Fruit fly (Drosophila melanogaster) whole organism, embryonic: ENCODE results near the gene cort.

Source experiments
- Aef1 ChIP-seq: fragments of 200-800 bp; sonication (Bioruptor generic); IDR thresholded peaks from 3 replicates; pipeline ENCODE4 v1.3.6; 2022; ENCODE audit warnings: missing biosample characterization, missing genetic modification characterization
- Atf6 ChIP-seq: fragments of 200-800 bp; sonication (Bioruptor generic); IDR thresholded peaks from 2 replicates; pipeline ENCODE4 v1.3.6; 2022; ENCODE audit warnings: missing biosample characterization, missing genetic modification characterization
- CG11398 ChIP-seq: fragments of 200-800 bp; sonication (Bioruptor generic); optimal IDR thresholded peaks from 2 replicates; lab custom pipeline; 2016; ENCODE audit warnings: missing biosample characterization, missing genetic modification characterization
- CG11504 ChIP-seq: fragments of 200-800 bp; sonication (Bioruptor generic); optimal IDR thresholded peaks from 3 replicates; lab custom pipeline; 2019; ENCODE audit warnings: missing biosample characterization, mild to moderate bottlenecking, missing genetic modification characterization, moderate library complexity
- CG11695 ChIP-seq: fragments of 200-800 bp; sonication (Bioruptor generic); IDR thresholded peaks from 3 replicates; pipeline ENCODE4 v1.3.6; 2022; ENCODE audit warnings: missing biosample characterization, missing genetic modification characterization
- CG12104 ChIP-seq: fragments of 200-800 bp; sonication (Bioruptor generic); optimal IDR thresholded peaks from 3 replicates; lab custom pipeline; 2016; ENCODE audit warnings: missing biosample characterization, missing genetic modification characterization
- CG12299 ChIP-seq: fragments of 200-800 bp; sonication (Bioruptor generic); optimal IDR thresholded peaks from 2 replicates; lab custom pipeline; 2018; ENCODE audit warnings: missing biosample characterization, mild to moderate bottlenecking, missing genetic modification characterization
- CG12942 ChIP-seq: fragments of 200-800 bp; sonication (Bioruptor generic); optimal IDR thresholded peaks from 3 replicates; lab custom pipeline; 2016; ENCODE audit warnings: missing biosample characterization, missing genetic modification characterization
- CG13123 ChIP-seq: fragments of 200-800 bp; sonication (Bioruptor generic); optimal IDR thresholded peaks from 2 replicates; lab custom pipeline; 2016; ENCODE audit warnings: missing biosample characterization, missing genetic modification characterization
- CG18262 ChIP-seq: fragments of 200-800 bp; optimal IDR thresholded peaks from 3 replicates; lab custom pipeline; 2019; ENCODE audit warnings: missing biosample characterization, mild to moderate bottlenecking, missing genetic modification characterization, moderate library complexity
- CG18599 ChIP-seq: fragments of 200-800 bp; sonication (Bioruptor generic); optimal IDR thresholded peaks from 3 replicates; lab custom pipeline; 2017; ENCODE audit warnings: missing biosample characterization, missing genetic modification characterization, mild to moderate bottlenecking, moderate library complexity, missing genetic modification reagents
- CG30403 ChIP-seq: fragments of 200-800 bp; sonication (Bioruptor generic); optimal IDR thresholded peaks from 3 replicates; lab custom pipeline; 2016; ENCODE audit warnings: missing biosample characterization, missing genetic modification characterization
- CG33213 ChIP-seq: fragments of 200-800 bp; sonication (Bioruptor generic); optimal IDR thresholded peaks from 3 replicates; lab custom pipeline; 2016; ENCODE audit warnings: missing biosample characterization, missing genetic modification characterization
- CG3407 ChIP-seq: fragments of 200-800 bp; sonication (Bioruptor generic); optimal IDR thresholded peaks from 2 replicates; lab custom pipeline; 2018; ENCODE audit warnings: missing biosample characterization, mild to moderate bottlenecking, missing genetic modification characterization
- CG6813 ChIP-seq: fragments of 200-800 bp; sonication (Bioruptor generic); optimal IDR thresholded peaks from 2 replicates; lab custom pipeline; 2017; ENCODE audit warnings: missing biosample characterization, missing genetic modification characterization, mild to moderate bottlenecking, moderate library complexity, missing genetic modification reagents
- CG7357 ChIP-seq: fragments of 200-800 bp; sonication (Bioruptor generic); IDR thresholded peaks from 3 replicates; pipeline ENCODE4 v1.3.6; 2022; ENCODE audit warnings: missing biosample characterization, missing genetic modification characterization
- Camta ChIP-seq: fragments of 200-800 bp; sonication (Bioruptor generic); optimal IDR thresholded peaks from 2 replicates; lab custom pipeline; 2016; ENCODE audit warnings: missing biosample characterization, missing genetic modification characterization
- Chrac-16 ChIP-seq: fragments of 200-800 bp; sonication (Bioruptor generic); optimal IDR thresholded peaks from 3 replicates; lab custom pipeline; 2016; ENCODE audit warnings: missing biosample characterization, missing genetic modification characterization
- Ets97D ChIP-seq: fragments of 200-800 bp; sonication (Bioruptor generic); optimal IDR thresholded peaks from 3 replicates; lab custom pipeline; 2016; ENCODE audit warnings: missing biosample characterization, missing genetic modification characterization
- Gug ChIP-seq: fragments of 200-800 bp; sonication (Bioruptor generic); IDR thresholded peaks from 4 replicates; pipeline ENCODE4 v1.3.6; 2022; ENCODE audit warnings: missing biosample characterization, missing genetic modification characterization
- H15 ChIP-seq: fragments of 200-800 bp; sonication (Bioruptor generic); IDR thresholded peaks from 3 replicates; pipeline ENCODE4 v1.3.6; 2022; ENCODE audit warnings: missing biosample characterization, missing genetic modification characterization
- HLHmδ ChIP-seq: fragments of 200-800 bp; sonication (Bioruptor generic); optimal IDR thresholded peaks from 2 replicates; lab custom pipeline; 2018; ENCODE audit warnings: missing biosample characterization, mild to moderate bottlenecking, missing genetic modification characterization, moderate library complexity
- Hr39 ChIP-seq: fragments of >200 bp; optimal IDR thresholded peaks from 2 replicates; lab custom pipeline; 2017
- Lim3 ChIP-seq: fragments of 200-800 bp; sonication (Bioruptor generic); IDR thresholded peaks from 2 replicates; pipeline ENCODE4 v1.3.6; 2022; ENCODE audit warnings: missing biosample characterization, missing genetic modification characterization
- Lpt ChIP-seq: fragments of >200 bp; optimal IDR thresholded peaks from 2 replicates; lab custom pipeline; 2018; ENCODE audit warnings: missing biosample characterization, missing genetic modification characterization
- MTF-1 ChIP-seq: fragments of 200-800 bp; sonication (Bioruptor generic); optimal IDR thresholded peaks from 2 replicates; lab custom pipeline; 2018; ENCODE audit warnings: missing biosample characterization, mild to moderate bottlenecking, missing genetic modification characterization, borderline replicate concordance
- Sox100B ChIP-seq: fragments of 200-800 bp; sonication (Bioruptor generic); optimal IDR thresholded peaks from 3 replicates; lab custom pipeline; 2018; ENCODE audit warnings: missing biosample characterization, mild to moderate bottlenecking, missing genetic modification characterization
- Ssrp ChIP-seq: fragments of 200-800 bp; sonication (Bioruptor generic); optimal IDR thresholded peaks from 2 replicates; lab custom pipeline; 2018; ENCODE audit warnings: missing biosample characterization, mild to moderate bottlenecking, missing genetic modification characterization, moderate library complexity
- Taf1 ChIP-seq: fragments of 200-800 bp; sonication (Bioruptor generic); IDR thresholded peaks from 2 replicates; pipeline ENCODE4 v1.3.6; 2022; ENCODE audit warnings: missing biosample characterization, missing genetic modification characterization
- ash1 ChIP-seq: fragments of 200-800 bp; sonication (Bioruptor generic); optimal IDR thresholded peaks from 2 replicates; lab custom pipeline; 2018; ENCODE audit warnings: missing biosample characterization, mild to moderate bottlenecking, missing genetic modification characterization
- bbx ChIP-seq: fragments of 200-800 bp; sonication (Bioruptor generic); IDR thresholded peaks from 2 replicates; pipeline ENCODE4 v1.3.6; 2022; ENCODE audit warnings: missing biosample characterization, missing genetic modification characterization; ENCODE audit not compliant: partially characterized antibody
- bcd ChIP-seq: fragments of 200-800 bp; sonication (Bioruptor generic); optimal IDR thresholded peaks from 2 replicates; lab custom pipeline; 2017; ENCODE audit warnings: missing biosample characterization, mild to moderate bottlenecking, missing genetic modification characterization
- chinmo ChIP-seq: fragments of 200-800 bp; sonication (Bioruptor generic); IDR thresholded peaks from 4 replicates; pipeline ENCODE4 v1.3.6; 2022; ENCODE audit warnings: missing biosample characterization, missing genetic modification characterization; ENCODE audit not compliant: partially characterized antibody
- croc ChIP-seq: fragments of 200-800 bp; sonication (Bioruptor generic); conservative IDR thresholded peaks from 3 replicates; pipeline ENCODE4 v1.3.6; 2022; ENCODE audit warnings: missing biosample characterization, missing genetic modification characterization
- dan ChIP-seq: fragments of 200-800 bp; sonication (Bioruptor generic); IDR thresholded peaks from 2 replicates; pipeline ENCODE4 v1.3.6; 2022; ENCODE audit warnings: missing biosample characterization, missing genetic modification characterization
- danr ChIP-seq: fragments of 200-800 bp; sonication (Bioruptor generic); IDR thresholded peaks from 2 replicates; pipeline ENCODE4 v1.3.6; 2022; ENCODE audit warnings: missing biosample characterization, missing genetic modification characterization
- dati ChIP-seq: fragments of 200-800 bp; sonication (Bioruptor generic); IDR thresholded peaks from 2 replicates; pipeline ENCODE4 v1.3.6; 2022; ENCODE audit warnings: missing biosample characterization, missing genetic modification characterization
- en ChIP-seq: fragments of 200-800 bp; sonication (Bioruptor generic); optimal IDR thresholded peaks from 2 replicates; lab custom pipeline; 2016; ENCODE audit warnings: missing biosample characterization, missing genetic modification characterization
- jigr1 ChIP-seq: fragments of 200-800 bp; sonication (Bioruptor generic); IDR thresholded peaks from 3 replicates; pipeline ENCODE4 v1.3.6; 2022; ENCODE audit warnings: missing biosample characterization, missing genetic modification characterization
- jumu ChIP-seq: fragments of 200-800 bp; sonication (Bioruptor generic); optimal IDR thresholded peaks from 3 replicates; lab custom pipeline; 2016; ENCODE audit warnings: missing biosample characterization, missing genetic modification characterization
- maf-S ChIP-seq: fragments of 200-800 bp; sonication (Bioruptor generic); optimal IDR thresholded peaks from 2 replicates; lab custom pipeline; 2016; ENCODE audit warnings: missing biosample characterization, missing genetic modification characterization
- prd ChIP-seq, 3 experiments: fragments of >200 bp in 2 of 3; fragments of 200-800 bp in 1 of 3; sonication (Bioruptor generic) in 1 of 3; optimal IDR thresholded peaks in 2 of 3; IDR thresholded peaks in 1 of 3; 2 replicates in 2 of 3; 3 replicates in 1 of 3; pipeline versions ENCODE4 v1.3.6 to Lab custom; 2017 to 2022; ENCODE audit warnings: missing biosample characterization in 1 of 3, missing genetic modification characterization in 1 of 3
- ro ChIP-seq: fragments of 200-800 bp; sonication (Bioruptor generic); IDR thresholded peaks from 2 replicates; pipeline ENCODE4 v1.3.6; 2022; ENCODE audit warnings: missing biosample characterization, missing genetic modification characterization
- schlank ChIP-seq: fragments of 200-800 bp; sonication (Bioruptor generic); optimal IDR thresholded peaks from 2 replicates; lab custom pipeline; 2018; ENCODE audit warnings: missing biosample characterization, mild to moderate bottlenecking, missing genetic modification characterization
- seq ChIP-seq: fragments of 200-800 bp; sonication (Bioruptor generic); IDR thresholded peaks from 2 replicates; pipeline ENCODE4 v1.3.6; 2022; ENCODE audit warnings: missing biosample characterization, missing genetic modification characterization
- slbo ChIP-seq: fragments of 200-800 bp; sonication (Bioruptor generic); IDR thresholded peaks from 2 replicates; pipeline ENCODE4 v1.3.6; 2022; ENCODE audit warnings: missing biosample characterization, missing genetic modification characterization
- so ChIP-seq: fragments of 200-800 bp; sonication (Bioruptor generic); IDR thresholded peaks from 3 replicates; pipeline ENCODE4 v1.3.6; 2022; ENCODE audit warnings: missing biosample characterization, missing genetic modification characterization
- unc-4 ChIP-seq: fragments of 200-800 bp; sonication (Bioruptor generic); IDR thresholded peaks from 2 replicates; pipeline ENCODE4 v1.3.6; 2022; ENCODE audit warnings: missing biosample characterization, missing genetic modification characterization; ENCODE audit not compliant: partially characterized antibody
- vfl ChIP-seq: fragments of 200-800 bp; sonication (Bioruptor generic); optimal IDR thresholded peaks from 2 replicates; lab custom pipeline; 2016; ENCODE audit warnings: missing biosample characterization, missing genetic modification characterization
- vvl ChIP-seq: fragments of 200-800 bp; sonication (Bioruptor generic); IDR thresholded peaks from 2 replicates; pipeline ENCODE4 v1.3.6; 2022; ENCODE audit warnings: missing biosample characterization, missing genetic modification characterization
- wor ChIP-seq: fragments of 200-800 bp; sonication (Bioruptor generic); IDR thresholded peaks from 2 replicates; pipeline ENCODE4 v1.3.6; 2022; ENCODE audit warnings: missing biosample characterization, missing genetic modification characterization

cort gene

dm6 chr2L:6648163-6648628 lies 28.2 kb downstream of the cort start (continued):
- TF ChIP-seq CG12299 (peak; percentile 93), chinmo (GFP tag; lab: Robert Waterston, UW) (no peak), unc-4 (GFP tag; lab: Robert Waterston, UW) (no peak), Ssrp (peak; percentile 96), Taf1 (GFP tag; lab: Robert Waterston, UW) (peak; percentile 84), Sox100B (GFP tag; lab: Kevin White, UChicago) (peak; percentile 95), CG7357 (GFP tag; lab: Robert Waterston, UW) (peak; percentile 88), CG13123 (GFP tag; lab: Kevin White, UChicago) (peak; percentile 83), Atf6 (GFP tag; lab: Robert Waterston, UW) (peak; percentile 96), CG3407 (GFP tag; lab: Kevin White, UChicago) (peak; percentile 91), Lim3 (GFP tag; lab: Robert Waterston, UW) (peak; percentile 82), schlank (tag; lab: Kevin White, UChicago) (peak; percentile 85), CG12104 (GFP tag; lab: Kevin White, UChicago) (peak; percentile 97), jigr1 (GFP tag; lab: Robert Waterston, UW) (peak; percentile 82), HLHmδ (GFP tag; lab: Kevin White, UChicago) (no peak), CG11504 (peak; percentile 96), so (peak; percentile 92), slbo (peak; percentile 95), MTF-1 (peak; percentile 82), wor (peak; percentile 88), jumu (peak; percentile 88), Camta (GFP tag; lab: Kevin White, UChicago) (peak; percentile 94), CG18599 (peak; percentile 97), CG6813 (peak; percentile 92), vvl (GFP tag; lab: Robert Waterston, UW) (peak; percentile 94), dan (no peak), Aef1 (peak; percentile 90), danr (GFP tag; lab: Robert Waterston, UW) (peak; percentile 85), Lpt (GFP tag; lab: Kevin White, UChicago) (no peak), en (GFP tag; lab: Kevin White, UChicago) (peak; percentile 90), H15 (GFP tag; lab: Robert Waterston, UW) (peak; percentile 89), seq (peak; percentile 96), CG33213 (GFP tag; lab: Kevin White, UChicago) (peak; percentile 88), bbx (GFP tag; lab: Robert Waterston, UW) (no peak), vfl (peak; percentile 91), Ets97D (GFP tag; lab: Kevin White, UChicago) (peak; percentile 85), Gug (GFP tag; lab: Robert Waterston, UW) (peak; percentile 81; the same call in 3 of the 4 replicates), dati (GFP tag; lab: Robert Waterston, UW) (0 out of 2 replicates have a peak, but pooled peaks have one; percentile 29), Chrac-16 (peak; percentile 95), ro (GFP tag; lab: Robert Waterston, UW) (peak; percentile 80), ash1 (GFP tag; lab: Kevin White, UChicago) (peak; percentile 65), maf-S (GFP tag; lab: Kevin White, UChicago) (peak; percentile 90), CG18262 (tag; lab: Kevin White, UChicago) (peak; percentile 95), croc (GFP tag; lab: Robert Waterston, UW) (peak; percentile 88), CG11695 (GFP tag; lab: Robert Waterston, UW) (peak; percentile 96), CG11398 (GFP tag; lab: Kevin White, UChicago) (peak; percentile 75), CG12942 (GFP tag; lab: Kevin White, UChicago) (peak; percentile 93), bcd (peak; percentile 96), prd (optimal IDR thresholded peaks at IDR 0.05; lab: Kevin White, UChicago) (no peak), prd (GFP tag; IDR thresholded peaks at IDR 0.05; lab: Robert Waterston, UW) (peak; percentile 93), CG30403 (GFP tag; lab: Kevin White, UChicago) (peak; percentile 98), Hr39 (lab: Kevin White, UChicago) (no peak)
